Worm (Caenorhabditis elegans): ENCODE measurements around the gene pho-5.

DNA sequence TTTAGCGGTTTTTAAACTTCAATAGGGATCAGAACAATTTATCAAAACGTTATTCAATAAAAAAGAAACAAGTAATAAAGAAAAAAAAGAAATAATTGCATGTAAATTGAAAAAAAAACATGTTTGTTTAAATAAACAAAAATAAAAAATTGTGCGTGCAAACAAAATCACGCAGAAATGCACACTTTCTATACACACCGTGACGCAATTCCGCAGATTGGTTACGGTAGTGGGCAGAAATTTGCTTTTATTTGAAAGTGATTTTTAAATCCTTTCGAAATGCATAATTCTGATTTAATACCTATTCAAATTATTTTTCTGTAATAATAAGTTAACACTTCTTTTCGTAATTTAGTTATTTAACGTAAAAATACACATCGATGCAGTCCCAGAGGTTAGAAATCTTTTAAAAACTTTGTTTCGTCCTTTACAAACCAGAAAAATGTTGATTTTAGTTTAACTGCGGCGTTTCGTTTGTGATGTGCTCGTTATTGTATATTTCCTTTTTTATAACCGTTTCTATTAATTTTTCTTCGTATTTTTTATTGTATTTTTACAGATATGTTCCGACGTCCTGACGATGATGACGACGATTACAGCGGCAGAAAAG lies 7.5 kb upstream of the pho-5 start, which contains the start of gene cwf-19L2:
- TF ChIP-seq unc-39 (tag; optimal IDR thresholded peaks at IDR 0.05) (no peak), nhr-237 (tag; optimal IDR thresholded peaks at IDR 0.05) (no peak), ceh-16 (tag; optimal IDR thresholded peaks at IDR 0.05) (no peak)
